Worm (Caenorhabditis elegans): ENCODE results near the gene Y57E12AL.1.

- no peak for TF ChIP-seq ama-1 (optimal IDR thresholded peaks at IDR 0.05)
- TF ChIP-seq unc-55 (GFP tag; optimal IDR thresholded peaks at IDR 0.05), result no peak
Measured at ce11 chrV:7017059-7017458, 43.3 kb upstream of the Y57E12AL.1 start, which contains the start of gene srsx-32.

All from whole organism, L2 larva.